Worm (Caenorhabditis elegans) whole organism, L3 larva: ENCODE results near the gene F46B6.4.

Experiments
- R02D3.7 ChIP-seq: fragments of 150-350 bp; optimal IDR thresholded peaks from 2 replicates; lab custom pipeline; 2014; ENCODE audit warnings: missing biosample characterization, missing genetic modification characterization
- ZK546.5 ChIP-seq: sonication (generic microtip); optimal IDR thresholded peaks from 2 replicates; lab custom pipeline; 2017; ENCODE audit warnings: missing biosample characterization, missing genetic modification characterization
- ama-1 ChIP-seq: fragments of 150-350 bp; optimal IDR thresholded peaks from 2 replicates; lab custom pipeline; 2018
- ceh-16 ChIP-seq: sonication (generic microtip); optimal IDR thresholded peaks from 2 replicates; lab custom pipeline; 2017; ENCODE audit warnings: missing biosample characterization, missing genetic modification characterization
- ceh-28 ChIP-seq: fragments of 150-350 bp; optimal IDR thresholded peaks from 2 replicates; lab custom pipeline; 2014; ENCODE audit warnings: missing biosample characterization, missing genetic modification reagents, missing genetic modification characterization
- daf-12 ChIP-seq: fragments of 150-350 bp; optimal IDR thresholded peaks from 2 replicates; lab custom pipeline; 2014; ENCODE audit warnings: missing biosample characterization, missing genetic modification reagents, missing genetic modification characterization
- egl-27 ChIP-seq: sonication (generic microtip); optimal IDR thresholded peaks from 4 replicates; lab custom pipeline; 2017; ENCODE audit warnings: missing biosample characterization, missing genetic modification reagents, missing genetic modification characterization
- egl-5 ChIP-seq: fragments of 150-350 bp; optimal IDR thresholded peaks from 2 replicates; lab custom pipeline; 2017; ENCODE audit warnings: missing biosample characterization, missing genetic modification reagents, missing genetic modification characterization, inconsistent platforms
- elt-1 ChIP-seq: fragments of 150-350 bp; optimal IDR thresholded peaks from 2 replicates; lab custom pipeline; 2014; ENCODE audit warnings: missing biosample characterization, missing genetic modification characterization
- elt-2 ChIP-seq: sonication (generic microtip); optimal IDR thresholded peaks from 2 replicates; lab custom pipeline; 2016; ENCODE audit warnings: missing genetic modification reagents, mild to moderate bottlenecking, missing genetic modification characterization, missing compliant biosample characterization
- eor-1 ChIP-seq, 2 experiments: fragments of 150-350 bp; optimal IDR thresholded peaks; 2 replicates each; lab custom pipeline; 2014 to 2018; ENCODE audit warnings: missing biosample characterization in 2 of 2, missing genetic modification characterization in 2 of 2
- fkh-10 ChIP-seq: sonication (generic microtip); optimal IDR thresholded peaks from 2 replicates; lab custom pipeline; 2017; ENCODE audit warnings: missing biosample characterization, missing genetic modification reagents, missing genetic modification characterization
- fkh-2 ChIP-seq: fragments of 150-350 bp; optimal IDR thresholded peaks from 2 replicates; lab custom pipeline; 2014; ENCODE audit warnings: missing biosample characterization, missing genetic modification reagents, missing genetic modification characterization
- fos-1 ChIP-seq: fragments of 150-350 bp; optimal IDR thresholded peaks from 2 replicates; lab custom pipeline; 2014; ENCODE audit warnings: missing biosample characterization, missing genetic modification characterization
- hmg-11 ChIP-seq: sonication (generic microtip); optimal IDR thresholded peaks from 2 replicates; lab custom pipeline; 2016; ENCODE audit warnings: missing genetic modification characterization, missing compliant biosample characterization
- lin-15B ChIP-seq: fragments of 150-350 bp; optimal IDR thresholded peaks from 2 replicates; lab custom pipeline; 2014; ENCODE audit warnings: missing biosample characterization, missing genetic modification characterization
- lin-39 ChIP-seq: fragments of 150-350 bp; optimal IDR thresholded peaks from 2 replicates; lab custom pipeline; 2018; ENCODE audit warnings: missing biosample characterization, missing genetic modification reagents, missing genetic modification characterization
- mdl-1 ChIP-seq: fragments of 150-350 bp; optimal IDR thresholded peaks from 2 replicates; lab custom pipeline; 2014; ENCODE audit warnings: missing biosample characterization, missing genetic modification characterization
- nfya-1 ChIP-seq: sonication (generic microtip); optimal IDR thresholded peaks from 2 replicates; lab custom pipeline; 2017; ENCODE audit warnings: missing genetic modification characterization, mild to moderate bottlenecking, missing compliant biosample characterization, antibody characterized with exemption, moderate library complexity; ENCODE audit not compliant: insufficient read depth
- nhr-11 ChIP-seq: fragments of 150-350 bp; optimal IDR thresholded peaks from 2 replicates; lab custom pipeline; 2014; ENCODE audit warnings: missing biosample characterization, missing genetic modification characterization
- nhr-12 ChIP-seq: fragments of 150-350 bp; optimal IDR thresholded peaks from 2 replicates; lab custom pipeline; 2014; ENCODE audit warnings: missing biosample characterization, missing genetic modification characterization
- nhr-23 ChIP-seq: fragments of 150-350 bp; optimal IDR thresholded peaks from 2 replicates; lab custom pipeline; 2014; ENCODE audit warnings: missing biosample characterization, missing genetic modification reagents, missing genetic modification characterization
- nhr-237 ChIP-seq: fragments of 150-350 bp; optimal IDR thresholded peaks from 2 replicates; lab custom pipeline; 2014; ENCODE audit warnings: missing biosample characterization, missing genetic modification characterization
- nhr-25 ChIP-seq: sonication (generic microtip); optimal IDR thresholded peaks from 2 replicates; lab custom pipeline; 2017; ENCODE audit warnings: missing biosample characterization, missing genetic modification characterization
- nhr-28 ChIP-seq: fragments of 150-350 bp; optimal IDR thresholded peaks from 2 replicates; lab custom pipeline; 2014; ENCODE audit warnings: missing biosample characterization, missing genetic modification characterization
- nhr-43 ChIP-seq: sonication (generic microtip); optimal IDR thresholded peaks from 2 replicates; lab custom pipeline; 2016; ENCODE audit warnings: mild to moderate bottlenecking, missing genetic modification characterization, missing compliant biosample characterization; ENCODE audit not compliant: poor library complexity, severe bottlenecking
- nhr-67 ChIP-seq: fragments of 150-350 bp; optimal IDR thresholded peaks from 2 replicates; lab custom pipeline; 2014; ENCODE audit warnings: missing biosample characterization, missing genetic modification characterization
- nhr-77 ChIP-seq: fragments of 150-350 bp; optimal IDR thresholded peaks from 2 replicates; lab custom pipeline; 2014; ENCODE audit warnings: missing biosample characterization, missing genetic modification characterization
- pha-4 ChIP-seq: fragments of 150-350 bp; optimal IDR thresholded peaks from 2 replicates; lab custom pipeline; 2014; ENCODE audit warnings: missing biosample characterization, missing genetic modification reagents, missing genetic modification characterization
- pqm-1 ChIP-seq: fragments of 150-350 bp; optimal IDR thresholded peaks from 2 replicates; lab custom pipeline; 2017; ENCODE audit warnings: missing biosample characterization, missing genetic modification characterization, inconsistent platforms
- sea-2 ChIP-seq: fragments of 150-350 bp; sonication (generic microtip); optimal IDR thresholded peaks from 4 replicates; lab custom pipeline; 2014; ENCODE audit warnings: missing biosample characterization, missing genetic modification reagents, missing genetic modification characterization
- skn-1 ChIP-seq: fragments of 150-350 bp; optimal IDR thresholded peaks from 2 replicates; lab custom pipeline; 2014; ENCODE audit warnings: missing biosample characterization, missing genetic modification characterization
- snpc-4 ChIP-seq: fragments of 150-350 bp; optimal IDR thresholded peaks from 2 replicates; lab custom pipeline; 2014; ENCODE audit warnings: missing biosample characterization, missing genetic modification characterization
- tbx-2 ChIP-seq: sonication (generic microtip); optimal IDR thresholded peaks from 2 replicates; lab custom pipeline; 2016; ENCODE audit warnings: mild to moderate bottlenecking, missing genetic modification characterization, missing compliant biosample characterization
- unc-62 ChIP-seq: fragments of 150-350 bp; sonication (generic microtip); optimal IDR thresholded peaks from 4 replicates; lab custom pipeline; 2014; ENCODE audit warnings: missing biosample characterization, missing genetic modification reagents, missing genetic modification characterization
- ztf-11 ChIP-seq: fragments of 150-350 bp; optimal IDR thresholded peaks from 2 replicates; lab custom pipeline; 2014; ENCODE audit warnings: missing biosample characterization, missing genetic modification characterization
- ztf-4 ChIP-seq: fragments of 150-350 bp; optimal IDR thresholded peaks from 2 replicates; lab custom pipeline; 2014; ENCODE audit warnings: missing biosample characterization, missing genetic modification characterization

F46B6.4 gene

ce11 chrV:9744934-9745333 lies 34.4 kb downstream of the F46B6.4 start, which contains the start of gene F58E6.13:
Gene F58E6.13 (plus strand): TSS chrV:9745234.
- no peak for TF ChIP-seq nhr-237 (tag; lab: Kevin White, UChicago)
- no peak for TF ChIP-seq fkh-2 (tag; lab: Kevin White, UChicago)
- TF ChIP-seq fkh-10 (GFP tag; lab: Kevin White, UChicago) = no peak
- no peak for TF ChIP-seq fos-1
- TF ChIP-seq nfya-1 (tag; lab: Kevin White, UChicago) = no peak
- TF ChIP-seq lin-15B (tag; lab: Kevin White, UChicago) = no peak
- TF ChIP-seq nhr-12 (tag; lab: Kevin White, UChicago) = no peak
- TF ChIP-seq pqm-1 (tag; lab: Kevin White, UChicago) = no peak
- no peak for TF ChIP-seq elt-1 (tag; lab: Kevin White, UChicago)
- no peak for TF ChIP-seq R02D3.7 (tag; lab: Kevin White, UChicago)
- no peak for TF ChIP-seq daf-12
- TF ChIP-seq nhr-25 (tag; lab: Kevin White, UChicago) = no peak
- TF ChIP-seq nhr-67 (tag; lab: Kevin White, UChicago) = no peak
- no peak for TF ChIP-seq nhr-28 (tag; lab: Kevin White, UChicago)
- TF ChIP-seq pha-4 (tag; lab: Kevin White, UChicago) = no peak
- no peak for TF ChIP-seq ama-1 (lab: Kevin White, UChicago)
- TF ChIP-seq eor-1 (tag; optimal IDR thresholded peaks at IDR 0.05; lab: Kevin White, UChicago) = no peak
- TF ChIP-seq snpc-4 (tag; lab: Kevin White, UChicago) = no peak
- no peak for TF ChIP-seq sea-2 (GFP tag; lab: Kevin White, UChicago)

ce11 chrV:9740858-9741257 lies 38.5 kb downstream of the F46B6.4 start, which contains the start of gene sta-2:
Gene sta-2 (plus strand): TSS chrV:9741206.
- peak; percentile 8 for TF ChIP-seq egl-27
- no peak for TF ChIP-seq fkh-2 (tag; lab: Kevin White, UChicago)
- no peak for TF ChIP-seq nhr-12 (tag; lab: Kevin White, UChicago)
- peak; percentile 85 for TF ChIP-seq nhr-25 (tag; lab: Kevin White, UChicago)
- peak; percentile 65 for TF ChIP-seq nhr-23 (tag; lab: Kevin White, UChicago)
- TF ChIP-seq mdl-1 (tag; lab: Kevin White, UChicago) = no peak
- TF ChIP-seq nhr-237 (tag; lab: Kevin White, UChicago) = no peak
- TF ChIP-seq ceh-28 (tag; lab: Kevin White, UChicago) = peak; percentile 57
- TF ChIP-seq, all 47 proteins: peak for 4

ce11 chrV:9739402-9739801 lies 39.9 kb downstream of the F46B6.4 start, which contains the start of gene marc-1:
Gene marc-1 (plus strand): TSS chrV:9739702.
- TF ChIP-seq mdl-1 (tag; lab: Kevin White, UChicago) = no peak
- TF ChIP-seq ama-1 (lab: Kevin White, UChicago) = no peak
- no peak for TF ChIP-seq ceh-16 (tag; lab: Kevin White, UChicago)
- no peak for TF ChIP-seq egl-5 (tag; lab: Kevin White, UChicago)
- no peak for TF ChIP-seq nhr-77 (tag; lab: Kevin White, UChicago)
- no peak for TF ChIP-seq nhr-11 (tag; lab: Kevin White, UChicago)
- no peak for TF ChIP-seq ZK546.5 (tag; lab: Kevin White, UChicago)
- no peak for TF ChIP-seq tbx-2 (tag; lab: Kevin White, UChicago)
- TF ChIP-seq ztf-4 (tag; lab: Kevin White, UChicago) = no peak
- TF ChIP-seq pqm-1 (tag; lab: Kevin White, UChicago) = no peak
- TF ChIP-seq lin-39 (tag; lab: Kevin White, UChicago) = no peak
- TF ChIP-seq pha-4 (tag; lab: Kevin White, UChicago) = no peak
- TF ChIP-seq fos-1 = no peak
- TF ChIP-seq hmg-11 (tag; lab: Kevin White, UChicago) = no peak
- no peak for TF ChIP-seq unc-62 (GFP tag; lab: Kevin White, UChicago)
- no peak for TF ChIP-seq elt-1 (tag; lab: Kevin White, UChicago)
- TF ChIP-seq nfya-1 (tag; lab: Kevin White, UChicago) = no peak
- TF ChIP-seq nhr-43 = no peak
- TF ChIP-seq nhr-12 (tag; lab: Kevin White, UChicago) = no peak

ce11 chrV:9738077-9738705 lies 41.1 kb downstream of the F46B6.4 start:
- TF ChIP-seq pqm-1 (tag; lab: Kevin White, UChicago) = peak; percentile 47
- TF ChIP-seq skn-1 = no peak
- TF ChIP-seq fkh-2 (tag; lab: Kevin White, UChicago) = no peak
- no peak for TF ChIP-seq ztf-11 (tag; lab: Kevin White, UChicago)
- peak; percentile 70 for TF ChIP-seq elt-2
- TF ChIP-seq, all 47 proteins: peak for 2
